Worm (Caenorhabditis elegans): Measurements from ENCODE around the gene T06E4.5.

DNA sequence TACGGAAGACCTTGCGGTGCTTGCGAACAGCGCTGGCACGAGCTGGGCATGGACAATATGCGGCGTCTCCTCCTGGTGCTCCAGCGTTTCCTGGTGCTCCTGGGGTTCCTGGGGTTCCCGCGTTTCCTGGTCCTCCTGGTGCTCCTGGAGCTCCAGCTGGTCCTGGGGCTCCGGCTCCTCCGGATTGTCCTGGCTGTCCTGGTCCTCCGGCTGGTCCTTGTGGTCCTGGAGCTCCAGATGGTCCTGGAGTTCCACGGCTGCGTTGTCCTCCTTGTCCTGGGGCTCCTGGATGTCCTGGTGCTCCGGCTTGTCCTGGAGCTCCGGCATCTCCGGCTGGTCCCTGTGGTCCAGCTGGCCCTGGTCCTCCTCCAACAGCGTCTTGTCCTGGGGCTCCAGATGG is 1.3 kb downstream of the T06E4.5 start:
- no peak for TF ChIP-seq nhr-84 (tag; optimal IDR thresholded peaks at IDR 0.05)
- no peak for TF ChIP-seq nhr-237 (tag; optimal IDR thresholded peaks at IDR 0.05)
- TF ChIP-seq nhr-76 (tag; optimal IDR thresholded peaks at IDR 0.05) = no peak
- TF ChIP-seq tbx-2 (tag; optimal IDR thresholded peaks at IDR 0.05) = no peak
- no peak for TF ChIP-seq nhr-47 (tag; optimal IDR thresholded peaks at IDR 0.05)
- no peak for TF ChIP-seq nhr-20 (tag; optimal IDR thresholded peaks at IDR 0.05)
- no peak for TF ChIP-seq unc-62 (GFP tag; optimal IDR thresholded peaks at IDR 0.05)
- no peak for TF ChIP-seq aly-2 (tag; optimal IDR thresholded peaks at IDR 0.05)
- no peak for TF ChIP-seq ztf-4 (tag; optimal IDR thresholded peaks at IDR 0.05)
- TF ChIP-seq zip-4 (GFP tag; optimal IDR thresholded peaks at IDR 0.05) = no peak
- TF ChIP-seq skn-1 (tag; optimal IDR thresholded peaks at IDR 0.05) = no peak
- TF ChIP-seq ceh-88 (GFP tag; IDR thresholded peaks at IDR 0.05) = no peak
